Worm (Caenorhabditis elegans) whole organism, L2 larva: ENCODE measurements around the gene cyp-25A4.
A peak's percentile ranks its signal among the peaks of the same experiment; 100 is the strongest.

ENCODE experiments used
- R02D3.7 ChIP-seq: fragments of 150-350 bp; optimal IDR thresholded peaks from 2 replicates; lab custom pipeline; 2014; ENCODE audit warnings: missing biosample characterization, missing genetic modification characterization
- Y55F3AM.14 ChIP-seq: fragments of 200-800 bp; sonication (Bioruptor generic); optimal IDR thresholded peaks from 2 replicates; lab custom pipeline; 2018; ENCODE audit warnings: mild to moderate bottlenecking, missing genetic modification characterization, missing compliant biosample characterization
- ZK546.5 ChIP-seq: sonication (generic microtip); optimal IDR thresholded peaks from 2 replicates; lab custom pipeline; 2017; ENCODE audit warnings: missing biosample characterization, missing genetic modification characterization
- alr-1 ChIP-seq: fragments of 150-350 bp; optimal IDR thresholded peaks from 2 replicates; lab custom pipeline; 2014; ENCODE audit warnings: missing biosample characterization, missing genetic modification characterization
- aly-2 ChIP-seq: fragments of 150-350 bp; optimal IDR thresholded peaks from 2 replicates; lab custom pipeline; 2014; ENCODE audit warnings: missing biosample characterization, missing genetic modification characterization
- ama-1 ChIP-seq: fragments of 150-350 bp; optimal IDR thresholded peaks from 2 replicates; lab custom pipeline; 2018; ENCODE audit warnings: inconsistent platforms
- crh-2 ChIP-seq: sonication (generic microtip); optimal IDR thresholded peaks from 2 replicates; lab custom pipeline; 2017; ENCODE audit warnings: missing biosample characterization, missing genetic modification characterization
- egl-27 ChIP-seq: sonication (generic microtip); optimal IDR thresholded peaks from 3 replicates; lab custom pipeline; 2017; ENCODE audit warnings: missing biosample characterization, missing genetic modification reagents, missing genetic modification characterization
- elt-3 ChIP-seq: sonication (generic microtip); optimal IDR thresholded peaks from 2 replicates; lab custom pipeline; 2017; ENCODE audit warnings: missing biosample characterization, missing genetic modification characterization
- fos-1 ChIP-seq: fragments of 150-350 bp; optimal IDR thresholded peaks from 2 replicates; lab custom pipeline; 2014; ENCODE audit warnings: missing biosample characterization, missing genetic modification characterization
- lin-11 ChIP-seq: fragments of 150-350 bp; sonication (generic microtip); optimal IDR thresholded peaks from 2 replicates; lab custom pipeline; 2014; ENCODE audit warnings: missing biosample characterization, missing genetic modification characterization, inconsistent platforms, mixed read lengths
- lin-13 ChIP-seq: fragments of 150-350 bp; optimal IDR thresholded peaks from 2 replicates; lab custom pipeline; 2014; ENCODE audit warnings: missing biosample characterization, missing genetic modification reagents, missing genetic modification characterization
- lin-39 ChIP-seq: fragments of 150-350 bp; optimal IDR thresholded peaks from 2 replicates; lab custom pipeline; 2014; ENCODE audit warnings: missing biosample characterization, missing genetic modification reagents, missing genetic modification characterization
- lsy-2 ChIP-seq, 2 experiments: fragments of 150-350 bp in 1 of 2; sonication (generic microtip) in 1 of 2; optimal IDR thresholded peaks; 2 replicates each; lab custom pipeline; 2014 to 2017; ENCODE audit warnings: missing biosample characterization in 2 of 2, missing genetic modification characterization in 2 of 2
- mbf-1 ChIP-seq: sonication (generic microtip); optimal IDR thresholded peaks from 2 replicates; lab custom pipeline; 2017; ENCODE audit warnings: missing biosample characterization, missing genetic modification characterization
- mdl-1 ChIP-seq, 2 experiments: fragments of 150-350 bp in 1 of 2; sonication (generic microtip) in 1 of 2; optimal IDR thresholded peaks; 2 replicates each; lab custom pipeline; 2017; ENCODE audit warnings: missing biosample characterization in 2 of 2, missing genetic modification characterization in 2 of 2
- nhr-10 ChIP-seq: sonication (generic microtip); optimal IDR thresholded peaks from 2 replicates; lab custom pipeline; 2017; ENCODE audit warnings: missing biosample characterization, missing genetic modification characterization
- nhr-11 ChIP-seq: fragments of 150-350 bp; optimal IDR thresholded peaks from 2 replicates; lab custom pipeline; 2014; ENCODE audit warnings: missing biosample characterization, missing genetic modification characterization
- nhr-12 ChIP-seq: fragments of 150-350 bp; optimal IDR thresholded peaks from 2 replicates; lab custom pipeline; 2014; ENCODE audit warnings: missing biosample characterization, missing genetic modification characterization
- nhr-21 ChIP-seq: fragments of 150-350 bp; optimal IDR thresholded peaks from 2 replicates; lab custom pipeline; 2014; ENCODE audit warnings: missing biosample characterization, missing genetic modification characterization
- nhr-237 ChIP-seq: fragments of 150-350 bp; optimal IDR thresholded peaks from 2 replicates; lab custom pipeline; 2014; ENCODE audit warnings: missing biosample characterization, missing genetic modification characterization
- nhr-25 ChIP-seq: fragments of 150-350 bp; sonication (generic microtip); optimal IDR thresholded peaks from 3 replicates; lab custom pipeline; 2014; ENCODE audit warnings: missing biosample characterization, missing genetic modification characterization
- peb-1 ChIP-seq: fragments of 150-350 bp; optimal IDR thresholded peaks from 2 replicates; lab custom pipeline; 2014; ENCODE audit warnings: missing biosample characterization, missing genetic modification characterization
- sem-4 ChIP-seq: fragments of 150-350 bp; optimal IDR thresholded peaks from 2 replicates; lab custom pipeline; 2014; ENCODE audit warnings: missing biosample characterization, missing genetic modification reagents, missing genetic modification characterization
- skn-1 ChIP-seq: sonication (generic microtip); optimal IDR thresholded peaks from 2 replicates; lab custom pipeline; 2017; ENCODE audit warnings: missing biosample characterization, missing genetic modification characterization
- sma-3 ChIP-seq: sonication (generic microtip); optimal IDR thresholded peaks from 2 replicates; lab custom pipeline; 2016; ENCODE audit warnings: missing genetic modification reagents, missing genetic modification characterization, missing compliant biosample characterization
- sma-9 ChIP-seq, 2 experiments: fragments of 150-350 bp in 1 of 2; sonication (generic microtip) in 1 of 2; optimal IDR thresholded peaks; 2 replicates each; lab custom pipeline; 2014 to 2016; ENCODE audit warnings: missing genetic modification characterization in 2 of 2, mild to moderate bottlenecking in 1 of 2, missing biosample characterization in 1 of 2, missing compliant biosample characterization in 1 of 2, missing genetic modification reagents in 1 of 2, moderate library complexity in 1 of 2
- unc-39 ChIP-seq: fragments of 150-350 bp; optimal IDR thresholded peaks from 2 replicates; lab custom pipeline; 2014; ENCODE audit warnings: missing biosample characterization, missing genetic modification characterization
- unc-55 ChIP-seq: fragments of 150-350 bp; sonication (generic microtip); optimal IDR thresholded peaks from 3 replicates; lab custom pipeline; 2014; ENCODE audit warnings: missing biosample characterization, missing genetic modification reagents, missing genetic modification characterization
- unc-62 ChIP-seq: fragments of 150-350 bp; optimal IDR thresholded peaks from 2 replicates; lab custom pipeline; 2014; ENCODE audit warnings: missing biosample characterization, missing genetic modification reagents, missing genetic modification characterization
- zag-1 ChIP-seq: fragments of 150-350 bp; optimal IDR thresholded peaks from 2 replicates; lab custom pipeline; 2014; ENCODE audit warnings: missing biosample characterization, missing genetic modification characterization
- ztf-1 ChIP-seq: fragments of 200-800 bp; sonication (Bioruptor generic); conservative IDR thresholded peaks from 2 replicates; pipeline ENCODE4 v1.3.6; 2022; ENCODE audit warnings: missing genetic modification characterization, missing compliant biosample characterization
- ztf-4 ChIP-seq: fragments of 150-350 bp; optimal IDR thresholded peaks from 2 replicates; lab custom pipeline; 2014; ENCODE audit warnings: missing biosample characterization, missing genetic modification characterization

Gene cyp-25A4

DNA sequence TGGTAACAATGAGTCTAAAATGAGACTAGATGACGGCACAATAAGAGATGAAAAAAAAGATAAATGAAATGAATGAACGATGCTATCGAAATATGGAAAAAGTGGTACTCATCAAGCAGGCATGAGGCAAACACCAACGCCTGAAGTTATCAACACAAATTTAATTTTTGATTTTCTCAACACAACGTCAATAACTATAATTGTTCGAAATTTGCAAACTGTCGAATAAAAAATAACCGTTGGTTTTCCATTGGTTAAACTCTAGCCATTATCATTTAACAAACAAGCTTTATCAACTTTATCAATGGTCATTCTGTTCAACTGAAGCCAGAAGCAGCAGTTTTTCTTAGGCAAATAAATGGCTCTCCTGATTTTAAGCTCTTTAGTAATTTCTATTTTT, 19.6 kb downstream of the cyp-25A4 start, which contains the start of gene cyp-25A1:
Gene cyp-25A1 (plus strand): TSS at position 301 of the 400 bp plus-strand sequence.
- TF ChIP-seq mbf-1 (tag; lab: Kevin White, UChicago) (no peak), nhr-237 (no peak), lin-13 (no peak), nhr-10 (no peak), alr-1 (tag; lab: Kevin White, UChicago) (no peak), ZK546.5 (no peak), elt-3 (tag; lab: Kevin White, UChicago) (no peak), peb-1 (tag; lab: Kevin White, UChicago) (no peak), nhr-21 (tag; lab: Kevin White, UChicago) (no peak), aly-2 (tag; lab: Kevin White, UChicago) (no peak), sma-3 (GFP tag; lab: Kevin White, UChicago) (no peak), R02D3.7 (tag; lab: Kevin White, UChicago) (no peak), ztf-4 (no peak), sem-4 (no peak), lin-11 (no peak), ztf-1 (GFP tag; lab: Robert Waterston, UW) (no peak), zag-1 (tag; lab: Kevin White, UChicago) (no peak)

DNA sequence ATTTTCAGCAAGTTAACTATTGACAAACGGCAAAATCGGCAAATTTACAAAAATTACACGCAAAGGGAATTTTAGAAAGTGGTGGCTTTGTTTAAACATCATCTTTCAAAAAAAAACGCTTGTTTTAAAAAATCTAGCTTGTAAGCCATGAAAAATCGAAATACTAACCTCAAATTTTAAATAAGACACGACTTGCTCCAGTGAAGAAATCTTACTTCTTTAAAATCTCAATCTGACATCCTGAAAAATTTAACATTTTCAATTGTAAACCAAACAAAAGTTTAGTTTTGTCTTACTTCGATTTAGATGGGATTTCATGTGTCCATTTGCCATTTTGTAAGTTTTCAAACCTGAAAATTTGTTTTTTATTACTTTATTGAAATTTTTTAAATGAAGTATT, 20.1 kb downstream of the cyp-25A4 start:
- no peak for TF ChIP-seq sma-3 (GFP tag; lab: Kevin White, UChicago)
- no peak for TF ChIP-seq fos-1
- TF ChIP-seq ZK546.5 = no peak
- TF ChIP-seq nhr-25 (tag; lab: Kevin White, UChicago) = no peak
- TF ChIP-seq zag-1 (tag; lab: Kevin White, UChicago) = no peak
- TF ChIP-seq R02D3.7 (tag; lab: Kevin White, UChicago) = no peak
- TF ChIP-seq mbf-1 (tag; lab: Kevin White, UChicago) = no peak
- TF ChIP-seq unc-62 (GFP tag; lab: Kevin White, UChicago) = no peak
- TF ChIP-seq crh-2 (tag; lab: Kevin White, UChicago) = no peak
- no peak for TF ChIP-seq nhr-237
- no peak for TF ChIP-seq mdl-1 (tag; optimal IDR thresholded peaks at IDR 0.05; lab: Kevin White, UChicago)
- no peak for TF ChIP-seq elt-3 (tag; lab: Kevin White, UChicago)
- no peak for TF ChIP-seq skn-1 (tag; lab: Kevin White, UChicago)
- no peak for TF ChIP-seq lin-39
- TF ChIP-seq sem-4 = no peak
- TF ChIP-seq ama-1 (lab: Kevin White, UChicago) = no peak
- no peak for TF ChIP-seq nhr-12 (tag; lab: Kevin White, UChicago)

DNA sequence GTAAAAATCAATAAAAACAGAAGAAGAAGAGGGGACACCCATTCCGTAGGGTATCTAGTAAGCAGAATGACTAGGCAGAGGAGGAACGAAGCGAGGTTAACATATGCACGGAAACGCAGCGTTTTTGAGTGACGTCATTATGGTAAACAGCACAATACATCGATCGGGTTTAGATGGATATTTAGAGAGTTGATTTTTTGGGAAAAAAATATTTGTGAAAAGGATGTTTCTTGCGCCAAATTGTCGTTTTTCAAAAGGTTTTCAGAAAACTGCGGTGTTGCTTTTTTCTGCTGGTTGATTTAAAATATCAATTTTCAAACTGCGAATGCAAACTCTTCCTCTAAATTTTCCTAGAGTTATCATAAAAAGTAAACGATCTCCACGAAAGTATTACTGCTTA, 20.5 kb downstream of the cyp-25A4 start, which contains the start of gene C36A4.10:
Gene C36A4.10 (minus strand): TSS at position 101 of the 400 bp plus-strand sequence.
- TF ChIP-seq ztf-1 (GFP tag; lab: Robert Waterston, UW) (no peak), egl-27 (tag; lab: Kevin White, UChicago) (no peak), fos-1 (peak; percentile 1), ama-1 (lab: Kevin White, UChicago) (no peak), alr-1 (tag; lab: Kevin White, UChicago) (no peak), unc-39 (no peak), unc-55 (GFP tag; lab: Kevin White, UChicago) (peak; percentile 6), sma-9 (GFP tag; optimal IDR thresholded peaks at IDR 0.05; lab: Kevin White, UChicago) (no peak), sma-9 (tag; optimal IDR thresholded peaks at IDR 0.05; lab: Kevin White, UChicago) (no peak), Y55F3AM.14 (GFP tag; lab: Kevin White, UChicago) (no peak), nhr-11 (tag; lab: Kevin White, UChicago) (no peak), lin-11 (no peak)
- TF ChIP-seq, all 48 proteins: peak for 2

DNA sequence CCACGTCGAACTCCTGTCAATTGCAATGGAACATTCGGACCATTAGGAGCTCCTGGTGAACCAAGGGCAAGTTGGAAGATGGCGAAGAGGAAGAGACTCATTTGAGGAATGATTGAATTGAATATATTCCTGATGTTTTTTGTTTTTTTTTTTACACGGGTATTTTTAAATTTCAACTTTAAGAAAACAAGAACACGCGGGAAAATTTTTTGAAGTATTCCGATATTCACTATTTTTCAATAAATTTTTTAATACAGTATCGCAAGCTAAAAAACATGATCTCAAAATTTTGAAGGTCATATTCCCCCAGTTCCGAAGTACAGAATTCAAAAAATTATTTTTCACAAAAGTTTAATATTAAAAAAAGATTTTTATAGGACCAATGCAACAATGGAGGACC, 22.8 kb downstream of the cyp-25A4 start, which contains the start of gene cnnm-5:
Gene cnnm-5 (minus strand): TSS at position 101 of the 400 bp plus-strand sequence.
- TF ChIP-seq fos-1 (no peak), nhr-10 (no peak), zag-1 (tag; lab: Kevin White, UChicago) (no peak)

DNA sequence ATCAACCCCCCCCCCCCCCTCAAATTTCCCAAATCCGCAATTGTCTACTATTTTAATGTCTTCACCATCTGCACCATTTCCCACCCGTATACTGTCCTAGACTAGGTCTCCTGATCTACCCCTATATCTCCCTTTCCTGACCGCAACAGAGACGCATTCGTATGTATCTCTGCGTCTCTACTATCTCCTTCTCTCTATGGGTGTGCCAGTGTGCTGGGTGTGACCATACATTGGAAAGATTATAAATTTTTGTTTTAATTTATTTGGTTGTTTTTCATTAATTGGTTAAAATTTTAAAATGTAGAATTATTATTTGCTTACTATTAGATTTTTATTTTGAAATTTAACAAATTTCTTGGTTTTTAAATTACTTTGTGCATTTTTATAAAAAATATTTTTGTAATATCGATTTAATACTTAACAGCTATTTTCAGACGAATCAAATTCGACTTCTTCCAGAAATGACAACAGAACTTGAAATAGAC, 29.9 kb downstream of the cyp-25A4 start, which contains the start of gene amx-1:
Gene amx-1 (plus strand): TSS at position 435 of the 485 bp plus-strand sequence.
- TF ChIP-seq lsy-2 (tag; optimal IDR thresholded peaks at IDR 0.05; lab: Kevin White, UChicago) (peak in 1 of 2 experiments; percentile 15), nhr-25 (tag; lab: Kevin White, UChicago) (no peak)
